Fruit fly (Drosophila melanogaster): ENCODE measurements around the gene CG15385.

- no peak for TF ChIP-seq Myc (optimal IDR thresholded peaks at IDR 0.05)
- no peak for TF ChIP-seq psq (optimal IDR thresholded peaks at IDR 0.05)
- no peak for TF ChIP-seq insv (optimal IDR thresholded peaks at IDR 0.05)
Measured at dm6 chr2L:2165238-2165577, 47.2 kb downstream of the CG15385 start.

Data from Kc167 (cell line).